Worm (Caenorhabditis elegans) whole organism, mixed stage, embryonic: ENCODE results near the gene R12H7.4.

Experiments
- blmp-1 ChIP-seq: fragments of 150-350 bp; optimal IDR thresholded peaks from 2 replicates; lab custom pipeline; 2014; ENCODE audit warnings: missing biosample characterization, missing genetic modification characterization
- ceh-43 ChIP-seq: fragments of 200-800 bp; sonication (Bioruptor generic); optimal IDR thresholded peaks from 2 replicates; lab custom pipeline; 2018; ENCODE audit warnings: mild to moderate bottlenecking, missing genetic modification characterization, moderate library complexity, missing compliant biosample characterization
- ceh-83 ChIP-seq: fragments of 200-800 bp; sonication (Bioruptor generic); optimal IDR thresholded peaks from 2 replicates; lab custom pipeline; 2018; ENCODE audit warnings: mild to moderate bottlenecking, missing genetic modification characterization, missing compliant biosample characterization
- elt-1 ChIP-seq: sonication (generic microtip); optimal IDR thresholded peaks from 2 replicates; lab custom pipeline; 2017; ENCODE audit warnings: missing genetic modification characterization, mild to moderate bottlenecking, missing compliant biosample characterization, antibody characterized with exemption, moderate library complexity, borderline replicate concordance; ENCODE audit not compliant: insufficient read depth
- lin-32 ChIP-seq: fragments of 200-800 bp; sonication (Bioruptor generic); optimal IDR thresholded peaks from 2 replicates; lab custom pipeline; 2018; ENCODE audit warnings: mild to moderate bottlenecking, missing genetic modification characterization, missing compliant biosample characterization
- lsy-2 ChIP-seq: fragments of 150-350 bp; optimal IDR thresholded peaks from 2 replicates; lab custom pipeline; 2014; ENCODE audit warnings: missing biosample characterization, missing genetic modification characterization
- nhr-12 ChIP-seq: fragments of 150-350 bp; optimal IDR thresholded peaks from 2 replicates; lab custom pipeline; 2014; ENCODE audit warnings: missing biosample characterization, missing genetic modification characterization
- nhr-237 ChIP-seq: fragments of 150-350 bp; optimal IDR thresholded peaks from 2 replicates; lab custom pipeline; 2014; ENCODE audit warnings: missing biosample characterization, missing genetic modification characterization
- nhr-28 ChIP-seq: fragments of 150-350 bp; optimal IDR thresholded peaks from 2 replicates; lab custom pipeline; 2014; ENCODE audit warnings: missing biosample characterization, missing genetic modification characterization
- nhr-76 ChIP-seq: sonication (generic microtip); optimal IDR thresholded peaks from 2 replicates; lab custom pipeline; 2017; ENCODE audit warnings: missing biosample characterization, missing genetic modification characterization
- pha-4 ChIP-seq: fragments of 150-350 bp; optimal IDR thresholded peaks from 2 replicates; lab custom pipeline; 2018; ENCODE audit warnings: missing biosample characterization, missing genetic modification reagents, missing genetic modification characterization
- snpc-4 ChIP-seq: fragments of 150-350 bp; optimal IDR thresholded peaks from 2 replicates; lab custom pipeline; 2014; ENCODE audit warnings: missing biosample characterization, missing genetic modification characterization
- sptf-1 ChIP-seq: sonication (generic microtip); optimal IDR thresholded peaks from 2 replicates; lab custom pipeline; 2017; ENCODE audit warnings: mild to moderate bottlenecking, missing genetic modification characterization, moderate library complexity, missing compliant biosample characterization
- ztf-11 ChIP-seq: fragments of 150-350 bp; optimal IDR thresholded peaks from 2 replicates; lab custom pipeline; 2014; ENCODE audit warnings: missing biosample characterization, missing genetic modification characterization

DNA sequence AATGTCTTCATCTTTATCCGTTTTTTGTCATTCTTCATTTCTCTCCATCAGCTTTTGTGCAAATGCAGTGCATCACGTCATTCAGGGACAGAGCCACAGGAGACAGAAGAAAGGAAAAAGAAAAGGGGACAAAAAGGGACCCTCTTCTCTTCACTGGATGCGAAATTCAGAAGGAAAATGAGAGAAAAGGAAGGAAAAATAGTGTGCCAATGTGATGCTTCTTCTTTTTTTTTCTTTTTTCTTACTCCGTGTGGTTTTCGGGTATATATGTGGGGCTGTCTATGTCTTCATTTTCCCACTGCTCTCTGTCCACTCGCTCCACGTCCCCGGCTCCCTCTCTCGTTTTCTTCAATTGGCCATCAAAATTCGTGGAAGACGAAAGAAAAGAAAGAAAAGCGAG is 6.4 kb upstream of the R12H7.4 start:
- TF ChIP-seq pha-4 (tag; lab: Kevin White, UChicago) (no peak), nhr-76 (tag; lab: Kevin White, UChicago) (no peak), ceh-83 (GFP tag; lab: Kevin White, UChicago) (no peak), lsy-2 (no peak), blmp-1 (tag; lab: Kevin White, UChicago) (no peak), lin-32 (no peak), sptf-1 (tag; lab: Kevin White, UChicago) (no peak), ztf-11 (no peak), snpc-4 (tag; lab: Kevin White, UChicago) (no peak), ceh-43 (no peak), nhr-237 (tag; lab: Kevin White, UChicago) (no peak), nhr-12 (tag; lab: Kevin White, UChicago) (no peak), elt-1 (tag; lab: Kevin White, UChicago) (no peak), nhr-28 (tag; lab: Kevin White, UChicago) (no peak)
